Worm (Caenorhabditis elegans): ENCODE results near the gene nhr-9.
A peak's percentile ranks its signal among the peaks of the same experiment; 100 is the strongest.

The nhr-9 gene

DNA sequence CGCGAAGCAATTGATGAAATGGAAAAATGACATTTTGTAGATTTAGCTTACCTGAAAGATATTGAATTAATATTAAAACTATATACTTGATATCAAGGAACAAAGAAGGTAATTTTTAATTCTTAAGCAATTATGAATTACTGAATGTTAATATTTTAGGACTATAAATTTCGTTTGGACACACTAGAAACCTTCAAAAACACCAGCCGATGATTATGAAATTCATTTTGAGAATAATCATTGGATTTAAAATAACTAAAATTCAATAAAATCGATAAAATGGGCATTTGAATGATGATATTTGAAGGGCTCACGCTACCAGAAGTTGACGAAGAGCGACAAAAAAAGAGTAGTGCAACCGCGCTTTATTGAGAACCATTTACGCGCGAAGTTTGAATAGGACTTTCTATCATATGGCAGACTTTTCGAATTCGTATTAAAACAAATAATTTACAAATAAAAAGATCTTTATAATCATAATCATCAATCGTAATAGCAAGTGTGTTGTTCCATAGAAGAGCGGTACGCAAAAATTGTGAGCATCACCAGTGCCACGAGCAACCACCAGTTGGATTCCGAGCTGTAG is 21.4 kb upstream of the nhr-9 start, which contains the start of gene ZK418.5:
Gene ZK418.5 (minus strand): TSS at position 51 of the 586 bp plus-strand sequence.
- TF ChIP-seq nhr-129 (tag; optimal IDR thresholded peaks at IDR 0.05) (peak; percentile 55), nhr-77 (tag; optimal IDR thresholded peaks at IDR 0.05) (no peak), aly-2 (tag; optimal IDR thresholded peaks at IDR 0.05) (no peak), ztf-1 (GFP tag; conservative IDR thresholded peaks at IDR 0.05) (no peak), fos-1 (tag; optimal IDR thresholded peaks at IDR 0.05) (no peak), mab-5 (tag; optimal IDR thresholded peaks at IDR 0.05) (peak; percentile 25), crh-2 (tag; optimal IDR thresholded peaks at IDR 0.05) (peak; percentile 49), dmd-4 (tag; optimal IDR thresholded peaks at IDR 0.05) (no peak), blmp-1 (tag; optimal IDR thresholded peaks at IDR 0.05; ENCODE audit: insufficient read depth) (no peak), C34F6.9 (tag; optimal IDR thresholded peaks at IDR 0.05) (peak; percentile 56), skn-1 (tag; optimal IDR thresholded peaks at IDR 0.05) (peak; percentile 28), lsy-2 (tag; optimal IDR thresholded peaks at IDR 0.05) (peak; percentile 30 to 77), snpc-4 (tag; optimal IDR thresholded peaks at IDR 0.05) (no peak), nhr-6 (tag; optimal IDR thresholded peaks at IDR 0.05) (no peak), lin-13 (GFP tag; optimal IDR thresholded peaks at IDR 0.05) (peak; percentile 45), elt-3 (tag; optimal IDR thresholded peaks at IDR 0.05) (no peak), R02D3.7 (tag; optimal IDR thresholded peaks at IDR 0.05) (no peak), nhr-25 (tag; optimal IDR thresholded peaks at IDR 0.05) (no peak), mdl-1 (tag; optimal IDR thresholded peaks at IDR 0.05) (no peak), unc-55 (GFP tag; optimal IDR thresholded peaks at IDR 0.05) (peak; percentile 70), gmeb-1 (tag; optimal IDR thresholded peaks at IDR 0.05) (peak; percentile 97), ceh-16 (tag; optimal IDR thresholded peaks at IDR 0.05) (no peak), F13H6.1 (tag; optimal IDR thresholded peaks at IDR 0.05) (no peak), nhr-237 (tag; optimal IDR thresholded peaks at IDR 0.05) (no peak), nhr-10 (tag; optimal IDR thresholded peaks at IDR 0.05) (no peak), nhr-12 (tag; optimal IDR thresholded peaks at IDR 0.05) (no peak), Y55F3AM.14 (GFP tag; optimal IDR thresholded peaks at IDR 0.05) (no peak), sma-9 (GFP tag; optimal IDR thresholded peaks at IDR 0.05) (peak; percentile 28), sma-9 (tag; optimal IDR thresholded peaks at IDR 0.05) (no peak), mbf-1 (tag; optimal IDR thresholded peaks at IDR 0.05) (no peak), lin-39 (tag; optimal IDR thresholded peaks at IDR 0.05) (no peak), nhr-11 (tag; optimal IDR thresholded peaks at IDR 0.05) (no peak), ztf-4 (tag; optimal IDR thresholded peaks at IDR 0.05) (no peak), unc-62 (GFP tag; optimal IDR thresholded peaks at IDR 0.05) (no peak), sem-4 (tag; optimal IDR thresholded peaks at IDR 0.05) (no peak), nhr-21 (tag; optimal IDR thresholded peaks at IDR 0.05) (no peak), peb-1 (tag; optimal IDR thresholded peaks at IDR 0.05) (no peak), ZK546.5 (tag; optimal IDR thresholded peaks at IDR 0.05) (no peak), alr-1 (tag; optimal IDR thresholded peaks at IDR 0.05) (no peak), nhr-23 (tag; optimal IDR thresholded peaks at IDR 0.05) (no peak), egl-27 (tag; optimal IDR thresholded peaks at IDR 0.05) (peak; percentile 3), elt-1 (tag; optimal IDR thresholded peaks at IDR 0.05) (no peak), sma-3 (GFP tag; optimal IDR thresholded peaks at IDR 0.05) (peak; percentile 41), ama-1 (optimal IDR thresholded peaks at IDR 0.05) (no peak), zag-1 (tag; optimal IDR thresholded peaks at IDR 0.05) (no peak), unc-39 (tag; optimal IDR thresholded peaks at IDR 0.05) (no peak), ceh-82 (tag; optimal IDR thresholded peaks at IDR 0.05) (no peak), ztf-11 (tag; optimal IDR thresholded peaks at IDR 0.05) (no peak), lin-11 (tag; optimal IDR thresholded peaks at IDR 0.05) (no peak)
